Fruit fly (Drosophila melanogaster) whole organism: ENCODE measurements around the gene CG5191.

Experiments used
- CG8478 ChIP-seq: fragments of >200 bp; optimal IDR thresholded peaks from 2 replicates; lab custom pipeline; 2018; ENCODE audit warnings: inconsistent platforms
- Dll ChIP-seq: fragments of >200 bp; optimal IDR thresholded peaks from 2 replicates; lab custom pipeline; 2017
- EcR ChIP-seq, 2 experiments: fragments of >200 bp; optimal IDR thresholded peaks; 2 replicates each; lab custom pipeline; 2017; ENCODE audit warnings: missing biosample characterization in 2 of 2, missing genetic modification characterization in 2 of 2, missing genetic modification reagents in 2 of 2
- pan ChIP-seq: fragments of >200 bp; optimal IDR thresholded peaks from 2 replicates; lab custom pipeline; 2017
- psq ChIP-seq: fragments of >200 bp; optimal IDR thresholded peaks from 2 replicates; lab custom pipeline; 2017
- usp ChIP-seq: fragments of >200 bp; optimal IDR thresholded peaks from 2 replicates; lab custom pipeline; 2017; ENCODE audit warnings: missing biosample characterization, missing genetic modification characterization, mixed read lengths

Gene CG5191

DNA sequence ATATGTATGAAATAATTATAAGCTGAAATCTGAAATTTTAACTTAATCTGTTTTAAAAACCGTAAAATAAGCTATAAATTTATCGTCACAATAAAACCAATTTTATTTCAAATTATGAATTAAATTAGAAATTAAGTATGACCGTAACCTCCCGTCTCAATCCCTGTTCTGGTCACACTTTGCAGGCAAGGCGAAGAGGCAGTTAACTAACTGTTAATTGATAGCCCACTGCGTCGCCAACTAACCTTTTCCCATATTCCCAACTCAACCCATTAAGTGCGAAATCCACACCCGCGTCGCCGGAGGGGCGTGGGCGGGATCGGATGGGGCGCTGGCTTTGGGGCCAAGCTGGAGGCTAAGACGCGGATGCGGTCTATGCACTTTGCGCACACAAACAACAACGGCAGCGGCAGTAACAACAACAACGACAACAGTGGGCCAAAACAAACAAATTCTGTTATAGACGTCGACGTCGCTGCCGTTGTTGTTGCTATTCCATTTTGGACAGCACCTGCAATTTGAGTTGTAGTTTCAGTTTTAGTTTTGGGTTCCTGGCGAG is at the start of gene CG5191:
TSS of gene CG5191 (plus strand) at position 198 of the 559 bp plus-strand sequence.
- TF ChIP-seq EcR (GFP tag; optimal IDR thresholded peaks at IDR 0.05; lab: Kevin White, UChicago), result no peak
- no peak for TF ChIP-seq CG8478 (lab: Kevin White, UChicago)
- no peak for TF ChIP-seq psq (lab: Kevin White, UChicago)
- TF ChIP-seq pan (lab: Kevin White, UChicago), result no peak
- no peak for TF ChIP-seq usp (GFP tag; lab: Kevin White, UChicago)
- no peak for TF ChIP-seq Dll (lab: Kevin White, UChicago)

DNA sequence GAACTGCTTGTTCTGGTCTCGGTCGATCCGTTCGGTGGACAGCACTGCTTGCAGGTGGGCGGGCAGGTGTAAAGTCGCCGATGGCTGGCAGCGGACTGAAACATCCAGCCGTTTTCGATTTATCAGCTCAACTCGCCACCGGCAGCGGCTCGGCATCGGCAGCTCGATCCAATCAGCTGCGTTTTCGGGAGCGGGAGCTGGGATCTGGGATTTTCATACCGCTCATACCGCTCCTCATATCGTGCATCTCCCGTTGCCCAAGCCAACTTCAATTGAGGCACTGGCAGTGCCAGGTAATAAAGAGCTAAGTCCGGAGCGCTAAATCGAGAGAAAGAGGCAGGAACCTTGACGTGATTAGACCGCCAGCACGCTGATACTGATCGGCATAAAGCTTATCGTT is 48.3 kb upstream of the CG5191 start, which contains the start of gene MFS9:
TSS of gene MFS9 (minus strand) at position 101 of the 400 bp plus-strand sequence.
- no peak for TF ChIP-seq CG8478 (lab: Kevin White, UChicago)
- TF ChIP-seq EcR (GFP tag; optimal IDR thresholded peaks at IDR 0.05; lab: Kevin White, UChicago), result no peak
- no peak for TF ChIP-seq usp (GFP tag; lab: Kevin White, UChicago)
- no peak for TF ChIP-seq Dll (lab: Kevin White, UChicago)
- TF ChIP-seq psq (lab: Kevin White, UChicago), result no peak
- no peak for TF ChIP-seq pan (lab: Kevin White, UChicago)

DNA sequence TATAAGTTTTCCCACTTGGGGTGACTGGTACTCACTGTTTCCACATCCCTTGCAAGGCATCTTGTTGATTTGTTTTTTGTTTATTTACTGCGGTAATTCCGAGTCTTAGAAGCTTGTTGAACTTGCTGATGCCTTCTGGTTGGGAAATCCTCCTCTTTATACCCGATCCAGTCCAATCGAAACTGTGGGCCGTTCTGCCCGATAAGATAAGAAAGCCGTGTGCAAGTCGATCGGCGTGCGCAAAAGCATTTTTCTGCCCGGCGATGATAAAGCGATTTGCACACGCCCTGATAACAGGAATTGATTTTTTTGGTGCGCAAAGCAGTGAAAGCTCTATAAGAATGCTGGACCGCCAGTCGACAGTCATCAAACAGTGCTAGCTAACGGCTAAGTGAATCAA is 26.1 kb upstream of the CG5191 start, which contains the start of the genes MtnE and MtnD:
TSS of gene MtnE (minus strand) at position 130 of the 400 bp plus-strand sequence.
TSS of gene MtnD (plus strand) at position 388 of the 400 bp plus-strand sequence.
- TF ChIP-seq pan (lab: Kevin White, UChicago) (no peak), Dll (lab: Kevin White, UChicago) (no peak), psq (lab: Kevin White, UChicago) (no peak), EcR (GFP tag; optimal IDR thresholded peaks at IDR 0.05; lab: Kevin White, UChicago) (no peak), CG8478 (lab: Kevin White, UChicago) (no peak), usp (GFP tag; lab: Kevin White, UChicago) (no peak)

DNA sequence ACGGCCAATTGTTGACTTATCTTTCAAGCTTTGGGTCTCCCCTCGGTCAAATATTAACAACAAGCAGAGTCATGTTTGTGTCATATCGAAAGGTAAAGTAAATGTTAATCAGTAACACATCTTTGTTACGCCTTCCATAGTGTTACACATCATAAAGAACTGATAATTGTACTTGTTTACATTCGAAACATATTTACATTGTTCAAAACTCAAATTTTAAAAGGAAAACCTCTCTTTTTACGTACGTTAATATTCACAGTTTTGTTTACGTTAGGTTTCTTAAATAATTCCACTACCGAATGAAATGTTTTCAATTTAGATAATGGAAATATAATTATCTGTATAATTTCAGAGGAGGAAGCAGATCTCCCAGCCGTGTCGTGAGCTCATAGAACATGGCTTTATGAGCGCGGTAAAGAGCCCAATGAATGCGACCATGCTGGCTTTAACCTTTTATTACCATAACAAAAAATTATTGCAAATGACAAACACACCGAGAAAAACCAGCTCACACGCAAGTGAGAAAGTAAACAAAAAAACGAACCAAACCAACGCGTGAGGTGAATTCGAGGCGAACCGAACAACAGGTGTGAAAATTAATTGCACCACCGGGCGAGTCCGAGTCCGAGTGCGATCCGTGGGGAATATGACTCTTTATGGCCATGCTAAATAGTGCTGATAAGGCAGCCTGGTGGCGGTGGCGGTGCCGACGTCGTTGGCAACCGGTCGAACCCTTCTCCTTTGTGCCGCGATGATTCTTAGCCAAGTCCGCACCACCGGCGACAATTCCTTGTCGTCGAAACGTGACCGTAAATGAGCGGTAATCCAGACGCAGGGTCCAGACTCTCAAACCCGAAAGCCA is 18.2 kb upstream of the CG5191 start:
- TF ChIP-seq pan (lab: Kevin White, UChicago), result no peak

DNA sequence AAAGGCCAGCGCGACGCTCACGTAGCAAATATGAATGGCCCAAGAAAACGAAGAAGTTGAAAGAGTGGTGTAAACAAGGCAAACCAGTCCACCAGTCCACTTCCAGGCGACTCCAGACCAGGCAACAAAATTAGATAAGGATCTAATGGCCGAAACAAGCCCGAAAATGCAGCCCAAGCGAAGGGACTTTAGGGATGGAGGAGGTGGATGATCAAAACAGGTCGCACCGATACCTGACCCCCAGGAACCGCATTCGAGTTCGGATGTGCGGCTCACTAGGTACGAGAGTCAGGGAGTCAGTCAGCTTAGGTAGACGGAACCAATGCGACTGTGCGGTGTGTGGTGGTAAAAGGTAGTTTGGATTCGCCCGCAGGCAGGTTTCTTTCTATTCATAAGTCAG is 17.4 kb upstream of the CG5191 start:
- TF ChIP-seq psq (lab: Kevin White, UChicago), result no peak
- no peak for TF ChIP-seq CG8478 (lab: Kevin White, UChicago)
- no peak for TF ChIP-seq EcR (GFP tag; optimal IDR thresholded peaks at IDR 0.05; lab: Kevin White, UChicago)
- no peak for TF ChIP-seq pan (lab: Kevin White, UChicago)
- no peak for TF ChIP-seq usp (GFP tag; lab: Kevin White, UChicago)

DNA sequence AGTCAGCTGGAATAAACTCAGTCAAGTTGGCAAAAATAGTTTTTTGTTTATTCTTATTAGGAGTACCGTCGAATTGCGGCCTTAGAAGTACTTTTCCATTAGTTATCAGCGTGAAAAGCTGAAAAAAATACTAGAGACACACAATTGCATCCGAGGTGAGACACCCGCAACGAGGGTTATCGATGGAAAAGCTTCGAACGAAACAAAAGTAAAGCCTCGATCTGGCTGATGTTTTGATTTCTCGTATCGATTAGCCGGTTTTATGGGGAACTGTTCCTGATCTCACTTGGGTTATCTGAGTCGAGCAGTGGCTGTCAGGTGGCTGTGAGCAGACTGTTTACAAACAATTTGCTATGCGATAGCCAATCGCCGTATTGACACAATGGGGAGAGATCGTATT is 16.9 kb upstream of the CG5191 start:
- no peak for TF ChIP-seq psq (lab: Kevin White, UChicago)
- TF ChIP-seq Dll (lab: Kevin White, UChicago), result no peak
- TF ChIP-seq EcR (GFP tag; optimal IDR thresholded peaks at IDR 0.05; lab: Kevin White, UChicago), result no peak
- TF ChIP-seq usp (GFP tag; lab: Kevin White, UChicago), result no peak
- TF ChIP-seq CG8478 (lab: Kevin White, UChicago), result no peak
- no peak for TF ChIP-seq pan (lab: Kevin White, UChicago)

DNA sequence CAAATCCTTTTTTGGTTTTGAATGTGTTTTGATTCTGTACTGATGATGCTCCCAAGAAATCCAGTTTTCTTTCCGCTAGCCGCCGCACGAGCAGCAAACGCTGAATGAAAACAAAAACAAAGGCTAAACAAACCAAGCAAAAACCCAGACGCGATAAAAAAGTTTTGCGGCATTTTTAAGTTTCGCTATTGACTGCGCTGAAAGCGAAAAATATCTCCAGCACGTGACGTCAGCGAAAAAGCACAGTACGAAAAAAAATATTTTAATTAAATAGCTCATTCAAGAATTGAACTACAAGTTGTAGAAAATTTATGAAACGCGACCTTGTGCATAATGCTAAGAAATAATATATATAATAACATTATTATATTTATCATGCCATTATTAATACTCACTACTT is 15.7 kb upstream of the CG5191 start:
- TF ChIP-seq psq (lab: Kevin White, UChicago) (no peak), usp (GFP tag; lab: Kevin White, UChicago) (no peak)

DNA sequence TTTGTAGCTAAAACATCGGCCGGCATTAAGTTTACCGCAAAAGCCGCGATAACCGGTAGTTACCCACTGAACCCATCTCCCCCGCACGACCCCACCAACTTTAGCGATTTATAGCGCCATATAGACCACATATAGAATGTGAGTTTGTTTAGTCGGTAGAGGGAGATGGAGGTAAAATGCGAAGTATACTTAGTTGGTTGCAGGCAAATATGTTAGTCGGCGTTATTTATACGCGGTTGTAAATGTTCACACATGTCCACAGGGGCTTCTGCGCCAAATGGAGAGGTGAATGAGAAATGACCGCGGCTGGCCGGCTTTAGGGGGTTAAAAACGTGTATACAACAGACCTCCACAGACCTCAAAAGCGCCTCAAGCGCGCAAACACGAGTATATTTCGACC is 15.0 kb upstream of the CG5191 start:
- TF ChIP-seq EcR (GFP tag; optimal IDR thresholded peaks at IDR 0.05; lab: Kevin White, UChicago) (no peak), CG8478 (lab: Kevin White, UChicago) (no peak)

DNA sequence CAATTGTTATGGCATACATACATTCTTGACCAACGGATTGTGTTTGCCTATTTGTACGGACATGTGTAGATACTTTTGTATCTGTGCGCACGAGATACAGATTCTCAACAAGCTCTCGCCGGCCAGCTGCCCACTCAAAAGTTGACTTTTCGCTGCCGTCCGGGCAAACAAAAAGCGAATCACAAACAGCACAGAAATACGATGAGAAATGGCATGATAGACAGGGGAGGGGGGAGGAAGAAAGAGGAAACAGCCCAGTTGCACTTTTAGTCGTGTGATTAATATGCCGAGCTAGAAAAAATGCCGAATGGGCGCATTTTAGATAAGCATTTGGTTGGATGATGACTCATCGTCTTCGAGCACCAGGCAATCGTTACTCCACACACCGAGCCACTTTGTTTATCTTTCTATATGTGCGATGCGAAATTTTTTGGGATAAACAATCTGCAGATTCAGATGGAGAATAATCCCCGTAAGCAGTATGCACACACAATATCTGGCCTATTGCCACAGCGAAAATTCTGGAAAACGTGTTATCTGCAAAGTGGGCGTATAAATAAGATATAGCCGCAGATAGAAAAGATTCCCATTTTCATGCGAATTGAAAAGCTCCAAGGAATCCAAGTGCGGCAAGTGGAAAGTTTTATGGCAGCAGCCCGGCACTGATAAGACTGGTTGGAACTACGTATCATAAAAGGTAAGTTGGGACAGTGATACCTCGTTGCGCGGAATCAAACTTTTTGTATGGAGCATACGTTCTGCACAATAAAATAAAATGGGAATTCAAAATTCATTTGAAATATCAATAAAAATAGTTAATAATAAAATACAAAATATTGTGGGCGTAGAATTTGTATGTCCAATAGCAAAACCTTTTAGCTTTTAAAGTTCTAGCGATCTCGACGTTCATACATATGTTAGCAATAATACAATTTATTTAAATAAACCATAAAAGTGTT is 13.7 kb upstream of the CG5191 start:
- no peak for TF ChIP-seq pan (lab: Kevin White, UChicago)
- TF ChIP-seq Dll (lab: Kevin White, UChicago), result no peak
- no peak for TF ChIP-seq EcR (GFP tag; optimal IDR thresholded peaks at IDR 0.05; lab: Kevin White, UChicago)
- TF ChIP-seq usp (GFP tag; lab: Kevin White, UChicago), result no peak
- TF ChIP-seq CG8478 (lab: Kevin White, UChicago), result no peak
- TF ChIP-seq psq (lab: Kevin White, UChicago), result no peak

DNA sequence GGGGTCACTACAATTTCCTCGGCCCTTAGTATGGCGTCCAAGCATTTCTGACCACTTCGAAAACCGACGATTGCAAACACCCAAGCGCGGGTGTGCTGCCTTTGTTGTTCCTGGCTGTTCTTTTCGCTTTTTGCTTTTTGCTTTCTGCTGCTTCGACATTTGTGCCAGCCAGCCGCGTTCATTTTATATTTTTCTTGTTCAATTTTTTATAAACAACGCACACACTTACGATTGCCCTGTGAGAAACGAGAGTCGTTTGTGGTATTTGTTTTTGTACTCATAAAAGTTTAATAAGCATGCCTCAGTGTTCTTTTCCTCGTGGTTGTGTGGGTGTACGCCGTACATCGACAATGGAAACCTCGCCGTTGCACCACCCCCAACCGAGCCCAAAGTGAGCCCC is 12.9 kb upstream of the CG5191 start:
- TF ChIP-seq usp (GFP tag; lab: Kevin White, UChicago), result no peak
- TF ChIP-seq CG8478 (lab: Kevin White, UChicago), result no peak
- no peak for TF ChIP-seq Dll (lab: Kevin White, UChicago)
- TF ChIP-seq EcR (GFP tag; optimal IDR thresholded peaks at IDR 0.05; lab: Kevin White, UChicago), result no peak
- no peak for TF ChIP-seq pan (lab: Kevin White, UChicago)
- no peak for TF ChIP-seq psq (lab: Kevin White, UChicago)

DNA sequence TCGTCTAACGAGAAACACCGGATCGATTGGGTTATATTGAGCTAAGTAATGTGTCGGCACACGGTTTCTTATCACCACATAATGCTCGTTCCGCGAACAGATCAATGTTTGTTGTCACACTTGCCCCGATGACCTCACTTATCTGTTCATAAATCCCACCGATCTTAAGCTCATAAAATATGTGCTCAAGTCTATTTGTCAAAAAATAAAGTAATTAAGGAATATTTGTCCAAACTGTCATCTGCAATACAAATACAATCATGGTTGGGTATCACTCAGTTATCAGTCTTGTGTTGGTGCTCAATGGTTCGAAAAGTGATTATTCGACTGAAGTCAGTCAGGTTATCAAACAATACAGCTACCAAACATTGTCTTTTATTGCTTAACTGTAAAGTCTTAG is 12.4 kb upstream of the CG5191 start:
- TF ChIP-seq psq (lab: Kevin White, UChicago), result no peak
